Worm (Caenorhabditis elegans) whole organism, L4/young adult: ENCODE results near the gene E02H4.6.

ENCODE experiments used
- dao-5 ChIP-seq: sonication (generic microtip); optimal IDR thresholded peaks from 2 replicates; lab custom pipeline; 2016; ENCODE audit warnings: missing genotype, missing genetic modification characterization, moderate library complexity, missing compliant biosample characterization
- him-1 ChIP-seq: sonication (generic microtip); optimal IDR thresholded peaks from 2 replicates; lab custom pipeline; 2016; ENCODE audit warnings: missing genotype, missing genetic modification reagents, missing genetic modification characterization, missing compliant biosample characterization

- TF ChIP-seq dao-5 (tag; lab: Kevin White, UChicago) = no peak
- no peak for TF ChIP-seq him-1
Measured at ce11 chrX:14281526-14281925, 29.6 kb upstream of the E02H4.6 start, which contains the start of gene E02H4.2.
